Worm (Caenorhabditis elegans): ENCODE data around the gene smrc-1.
A peak's percentile ranks its signal among the peaks of the same experiment; 100 is the strongest.

Gene smrc-1

DNA sequence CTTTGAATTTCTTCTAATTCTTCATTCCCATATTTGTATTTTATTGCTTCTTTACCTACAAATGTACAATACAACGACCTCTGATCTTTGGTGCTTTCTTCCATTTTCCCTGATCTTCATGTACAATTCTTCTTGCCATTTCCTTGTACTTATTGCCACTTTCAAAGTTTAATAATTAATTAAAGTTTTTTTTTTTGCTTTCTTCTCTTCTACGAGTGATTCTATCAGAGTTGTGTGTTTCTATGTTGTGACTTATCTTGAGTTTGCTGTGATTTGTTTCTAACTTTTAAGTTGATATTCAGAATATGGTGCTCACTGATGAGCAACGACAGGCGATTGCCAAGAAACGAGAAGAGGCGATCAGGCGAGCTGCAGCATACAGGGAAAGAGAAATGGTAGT lies at the start of gene smrc-1:
TSS of gene smrc-1 (plus strand) at position 301 of the 400 bp plus-strand sequence.
- TF ChIP-seq mes-2 (tag; optimal IDR thresholded peaks at IDR 0.05; ENCODE audit: poor library complexity, severe bottlenecking): no peak
- TF ChIP-seq T26A8.4 (GFP tag; IDR thresholded peaks at IDR 0.05): no peak
- TF ChIP-seq mdl-1 (tag; optimal IDR thresholded peaks at IDR 0.05): no peak

DNA sequence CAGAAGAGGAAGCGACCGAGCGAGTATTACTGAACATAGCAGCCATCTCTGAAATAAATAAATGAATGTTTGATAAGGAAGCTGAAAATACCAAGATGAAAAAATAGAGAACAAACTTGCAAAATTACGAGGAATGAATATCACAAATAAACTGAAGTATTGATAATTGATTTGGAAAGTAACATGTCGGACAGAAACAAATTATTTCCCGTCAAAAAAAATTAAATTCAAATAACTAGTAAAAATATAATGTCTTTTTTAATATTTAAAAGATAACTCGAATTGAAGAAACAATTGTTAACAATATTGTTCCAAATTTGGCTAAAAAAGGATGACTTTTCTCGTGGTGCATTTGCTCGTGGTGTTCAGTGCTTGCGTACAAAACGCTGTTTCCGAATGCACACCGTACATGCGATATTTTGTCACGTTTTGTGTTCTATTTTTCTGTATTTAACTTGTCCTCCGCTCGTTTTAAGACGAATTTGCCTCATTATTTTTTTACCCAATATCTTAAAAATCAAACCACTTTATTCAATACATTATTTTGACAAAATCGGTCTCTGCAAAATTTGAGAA lies 48.8 kb upstream of the smrc-1 start, which contains the start of gene rpn-13:
TSS of gene rpn-13 (minus strand) at position 51 of the 576 bp plus-strand sequence.
- TF ChIP-seq fos-1 (tag; optimal IDR thresholded peaks at IDR 0.05) (no peak), nhr-6 (tag; optimal IDR thresholded peaks at IDR 0.05) (peak; percentile 54), D1046.2 (GFP tag; IDR thresholded peaks at IDR 0.05) (no peak), dpl-1 (GFP tag; optimal IDR thresholded peaks at IDR 0.05) (peak; percentile 51), fkh-10 (GFP tag; optimal IDR thresholded peaks at IDR 0.05) (peak; percentile 22), unc-130 (GFP tag; optimal IDR thresholded peaks at IDR 0.05) (no peak), daf-16 (GFP tag; optimal IDR thresholded peaks at IDR 0.05) (no peak), daf-16 (tag; optimal IDR thresholded peaks at IDR 0.05) (peak; percentile 49), T20F7.1 (GFP tag; optimal IDR thresholded peaks at IDR 0.05) (peak; percentile 59), nhr-111 (GFP tag; optimal IDR thresholded peaks at IDR 0.05) (no peak), hmg-1.1 (GFP tag; IDR thresholded peaks at IDR 0.05) (peak; percentile 52), snpc-1.2 (GFP tag; IDR thresholded peaks at IDR 0.05) (no peak), dve-1 (tag; optimal IDR thresholded peaks at IDR 0.05; ENCODE audit: insufficient read depth) (peak; percentile 53), mxl-3 (GFP tag; optimal IDR thresholded peaks at IDR 0.05) (no peak), skn-1 (tag; optimal IDR thresholded peaks at IDR 0.05) (no peak), hlh-30 (tag; optimal IDR thresholded peaks at IDR 0.05; ENCODE audit: insufficient read depth) (peak; percentile 96), mdl-1 (tag; optimal IDR thresholded peaks at IDR 0.05) (peak; percentile 20 to 78), mep-1 (tag; optimal IDR thresholded peaks at IDR 0.05) (peak; percentile 56), nhr-28 (tag; optimal IDR thresholded peaks at IDR 0.05) (peak; percentile 5), unc-62 (GFP tag; optimal IDR thresholded peaks at IDR 0.05 in 1 of 2) (peak in 1 of 2 experiments; percentile 94), unc-62 (tag; optimal IDR thresholded peaks at IDR 0.05) (no peak), lsy-2 (tag; optimal IDR thresholded peaks at IDR 0.05) (peak; percentile 75 to 98), nhr-77 (tag; optimal IDR thresholded peaks at IDR 0.05) (peak; percentile 23), ces-1 (GFP tag; optimal IDR thresholded peaks at IDR 0.05) (no peak), jun-1 (tag; optimal IDR thresholded peaks at IDR 0.05) (no peak), spr-3 (GFP tag; optimal IDR thresholded peaks at IDR 0.05) (no peak), mes-2 (tag; optimal IDR thresholded peaks at IDR 0.05; ENCODE audit: poor library complexity, severe bottlenecking) (peak; percentile 76), sdz-12 (GFP tag; optimal IDR thresholded peaks at IDR 0.05) (no peak), ceh-44 (GFP tag; IDR thresholded peaks at IDR 0.05) (no peak), rbr-2 (tag; optimal IDR thresholded peaks at IDR 0.05) (peak; percentile 31), hlh-11 (tag; optimal IDR thresholded peaks at IDR 0.05) (peak; percentile 36), ZK546.5 (tag; optimal IDR thresholded peaks at IDR 0.05) (no peak), hif-1 (tag; optimal IDR thresholded peaks at IDR 0.05) (peak in 1 of 2 experiments; percentile 19)

DNA sequence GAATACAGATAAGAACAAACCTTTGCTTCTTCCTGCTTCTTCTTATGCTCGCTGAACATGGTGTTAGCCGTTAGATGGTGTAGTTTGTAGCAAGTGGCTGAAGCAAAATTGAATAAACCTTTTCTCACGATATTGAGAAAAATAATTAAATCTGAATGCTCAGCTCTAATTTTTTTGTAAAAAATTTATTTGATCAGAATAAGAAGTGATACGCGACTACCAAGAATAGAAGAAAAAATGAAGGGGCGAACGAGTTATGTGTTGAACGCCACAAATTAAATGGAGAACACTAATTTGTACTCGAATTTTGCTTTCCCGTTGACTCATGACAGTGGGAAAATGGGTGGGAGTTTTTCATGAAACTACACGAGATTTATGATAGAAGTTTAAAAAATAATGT lies 47.5 kb upstream of the smrc-1 start, which contains the start of gene C56G2.9:
TSS of gene C56G2.9 (minus strand) at position 101 of the 400 bp plus-strand sequence.
- TF ChIP-seq lim-7 (GFP tag; IDR thresholded peaks at IDR 0.05) (no peak), T20F7.1 (GFP tag; optimal IDR thresholded peaks at IDR 0.05) (no peak), arid-1 (GFP tag; conservative IDR thresholded peaks at IDR 0.05) (no peak), lin-29 (GFP tag; IDR thresholded peaks at IDR 0.05) (no peak), tra-1 (GFP tag; IDR thresholded peaks at IDR 0.05) (no peak)
